Worm (Caenorhabditis elegans): ENCODE measurements around the gene atg-9.

ce11 chrV:336350-336749 is 12.8 kb upstream of the atg-9 start, which contains the start of gene dmd-8:
- TF ChIP-seq unc-62 (GFP tag; optimal IDR thresholded peaks at IDR 0.05 in 1 of 2) = no peak
- TF ChIP-seq unc-62 (tag; optimal IDR thresholded peaks at IDR 0.05) = no peak
- no peak for TF ChIP-seq fos-1 (tag; optimal IDR thresholded peaks at IDR 0.05)
- TF ChIP-seq hmg-1.1 (GFP tag; IDR thresholded peaks at IDR 0.05) = no peak
- no peak for TF ChIP-seq skn-1 (tag; optimal IDR thresholded peaks at IDR 0.05)
- no peak for TF ChIP-seq nhr-25 (tag; optimal IDR thresholded peaks at IDR 0.05; ENCODE audit: borderline replicate concordance, insufficient read depth)
- TF ChIP-seq fkh-10 (GFP tag; optimal IDR thresholded peaks at IDR 0.05) = no peak
- no peak for TF ChIP-seq mdl-1 (tag; optimal IDR thresholded peaks at IDR 0.05)
- TF ChIP-seq lim-7 (GFP tag; IDR thresholded peaks at IDR 0.05) = no peak
- no peak for TF ChIP-seq lin-29 (GFP tag; IDR thresholded peaks at IDR 0.05)
- no peak for TF ChIP-seq R02D3.7 (tag; optimal IDR thresholded peaks at IDR 0.05)
- no peak for TF ChIP-seq pha-4 (GFP tag; IDR thresholded peaks at IDR 0.05)
- TF ChIP-seq pha-4 (tag; optimal IDR thresholded peaks at IDR 0.05) = no peak
- no peak for TF ChIP-seq pqm-1 (tag; optimal IDR thresholded peaks at IDR 0.05)
- no peak for TF ChIP-seq egl-27 (tag; optimal IDR thresholded peaks at IDR 0.05)
- no peak for TF ChIP-seq lin-39 (tag; optimal IDR thresholded peaks at IDR 0.05)

All from whole organism, L4 larva.